Worm (Caenorhabditis elegans) whole organism, midembryonic: ENCODE measurements around the gene T26H5.14.

Experiments
- T22C8.4 ChIP-seq: fragments of 200-800 bp; sonication (Bioruptor generic); IDR thresholded peaks from 2 replicates; pipeline ENCODE4 v1.3.6; 2022; ENCODE audit warnings: missing genetic modification characterization, missing compliant biosample characterization
- cog-1 ChIP-seq: sonication (generic microtip); optimal IDR thresholded peaks from 2 replicates; lab custom pipeline; 2016; ENCODE audit warnings: missing genetic modification characterization, missing compliant biosample characterization
- flt-1 ChIP-seq: fragments of 200-800 bp; sonication (Bioruptor generic); IDR thresholded peaks from 2 replicates; pipeline ENCODE4 v1.3.6; 2022; ENCODE audit warnings: missing genetic modification characterization, missing compliant biosample characterization
- klf-2 ChIP-seq: fragments of 200-800 bp; sonication (Bioruptor generic); conservative IDR thresholded peaks from 2 replicates; pipeline ENCODE4 v1.3.6; 2022; ENCODE audit warnings: missing genetic modification reagents, missing genetic modification characterization, missing compliant biosample characterization
- med-1 ChIP-seq: sonication (generic microtip); optimal IDR thresholded peaks from 2 replicates; lab custom pipeline; 2017; ENCODE audit warnings: missing genetic modification characterization, mild to moderate bottlenecking, missing compliant biosample characterization, antibody characterized with exemption, missing genetic modification reagents; ENCODE audit not compliant: insufficient read depth
- ref-1 ChIP-seq: fragments of 200-800 bp; sonication (Bioruptor generic); conservative IDR thresholded peaks from 2 replicates; pipeline ENCODE4 v1.3.6; 2022; ENCODE audit warnings: missing genetic modification reagents, missing genetic modification characterization, missing compliant biosample characterization
- tab-1 ChIP-seq: fragments of 200-800 bp; sonication (Bioruptor generic); IDR thresholded peaks from 2 replicates; pipeline ENCODE4 v1.3.6; 2022; ENCODE audit warnings: missing genetic modification characterization, missing compliant biosample characterization
- ztf-23 ChIP-seq: fragments of 200-800 bp; sonication (Bioruptor generic); IDR thresholded peaks from 2 replicates; pipeline ENCODE4 v1.3.6; 2022; ENCODE audit warnings: missing genetic modification reagents, missing genetic modification characterization, missing compliant biosample characterization
- ztf-29 ChIP-seq: fragments of 200-800 bp; sonication (Bioruptor generic); IDR thresholded peaks from 2 replicates; pipeline ENCODE4 v1.3.6; 2022; ENCODE audit warnings: missing genetic modification reagents, missing genetic modification characterization, missing compliant biosample characterization

The T26H5.14 gene

DNA sequence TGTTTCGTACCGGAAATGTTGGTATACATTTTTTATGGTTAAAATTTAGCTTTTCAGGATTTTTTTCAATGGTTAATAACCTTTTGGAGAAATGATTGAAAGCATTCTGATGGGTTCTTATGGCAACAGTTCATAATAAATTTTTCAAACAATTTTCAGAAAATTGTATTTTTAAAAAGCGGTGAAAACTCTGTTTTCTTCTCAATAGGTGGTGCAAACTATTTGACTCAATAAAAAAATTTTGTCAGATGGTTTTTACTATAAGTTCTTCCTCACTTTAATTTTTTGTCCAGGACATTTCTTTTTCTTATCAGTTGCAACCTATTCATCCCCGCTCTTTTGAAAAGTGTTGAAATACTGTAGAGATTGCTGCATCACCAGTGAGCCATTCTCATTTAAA lies at the start of gene T26H5.14:
TSS of gene T26H5.14 (plus strand) at position 301 of the 400 bp plus-strand sequence.
- no peak for TF ChIP-seq cog-1
- TF ChIP-seq ztf-23 (GFP tag; lab: Robert Waterston, UW), result no peak
- TF ChIP-seq T22C8.4 (GFP tag; lab: Robert Waterston, UW), result no peak
- TF ChIP-seq klf-2 (GFP tag; lab: Robert Waterston, UW), result no peak
- no peak for TF ChIP-seq ref-1
- no peak for TF ChIP-seq flt-1 (GFP tag; lab: Robert Waterston, UW)
- TF ChIP-seq med-1 (GFP tag; lab: Kevin White, UChicago), result no peak
- TF ChIP-seq ztf-29, result no peak
- TF ChIP-seq tab-1 (GFP tag; lab: Robert Waterston, UW), result no peak

DNA sequence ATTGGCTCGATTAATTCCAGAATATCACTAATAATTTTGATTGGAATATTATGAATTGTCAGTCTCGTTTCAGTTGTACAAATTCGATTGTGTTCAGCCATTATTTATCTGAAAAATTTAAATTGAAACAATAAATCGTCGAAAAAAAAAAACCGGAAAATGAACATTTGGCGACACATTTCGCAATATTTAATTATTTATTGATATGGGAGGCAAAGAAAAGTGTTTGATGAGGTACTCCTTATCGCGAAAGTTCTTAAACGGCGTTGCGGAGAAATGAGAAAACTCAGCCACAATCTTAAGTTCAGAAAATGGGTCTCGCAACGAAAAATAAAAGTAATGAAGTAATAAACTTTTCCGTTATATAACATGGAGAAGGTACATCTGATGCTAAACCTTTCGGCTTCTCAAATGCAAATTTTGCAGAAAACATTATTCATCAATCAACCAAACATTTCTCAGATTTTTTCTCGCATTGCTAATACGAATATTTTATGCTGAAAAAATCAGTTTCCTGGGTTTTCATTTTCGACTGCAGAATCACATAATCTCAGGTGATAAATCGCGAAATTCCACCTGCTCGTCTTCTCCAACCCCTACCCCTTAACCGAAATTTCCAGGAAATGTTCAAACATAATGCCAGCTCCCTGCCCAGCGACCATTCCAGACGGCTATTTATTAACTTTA lies 49.1 kb upstream of the T26H5.14 start, which contains the start of the genes T06E6.15 and sri-7:
TSS of gene T06E6.15 (minus strand) at position 101 of the 687 bp plus-strand sequence.
TSS of gene sri-7 (plus strand) at position 637 of the 687 bp plus-strand sequence.
- TF ChIP-seq ztf-23 (GFP tag; lab: Robert Waterston, UW), result no peak

DNA sequence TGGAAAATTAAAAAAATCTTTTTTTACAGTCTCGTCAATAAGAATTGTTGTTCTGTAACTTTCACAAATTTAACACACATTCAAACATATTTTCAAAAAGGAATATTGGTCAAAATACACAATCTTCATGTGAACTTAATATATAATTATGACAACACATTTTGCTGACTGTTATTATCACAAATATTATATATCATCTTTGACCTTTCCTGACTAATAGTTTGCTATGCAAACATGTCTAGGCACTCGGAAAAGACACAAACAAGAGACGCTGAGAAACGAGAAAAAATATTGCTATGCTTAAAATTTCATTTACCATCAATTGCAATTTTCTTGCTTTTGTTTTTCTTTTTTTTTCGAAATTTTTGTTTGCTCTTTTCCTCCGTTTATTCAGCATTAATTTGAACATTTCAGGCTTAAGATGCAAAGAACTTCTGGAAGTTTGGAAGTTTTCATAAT lies 47.1 kb upstream of the T26H5.14 start, which contains the start of gene fbxa-135:
TSS of gene fbxa-135 (plus strand) at position 409 of the 459 bp plus-strand sequence.
- TF ChIP-seq ztf-29 (no peak), ztf-23 (GFP tag; lab: Robert Waterston, UW) (no peak), klf-2 (GFP tag; lab: Robert Waterston, UW) (no peak), cog-1 (no peak), flt-1 (GFP tag; lab: Robert Waterston, UW) (no peak), T22C8.4 (GFP tag; lab: Robert Waterston, UW) (no peak), ref-1 (no peak), tab-1 (GFP tag; lab: Robert Waterston, UW) (no peak), med-1 (GFP tag; lab: Kevin White, UChicago) (no peak)

DNA sequence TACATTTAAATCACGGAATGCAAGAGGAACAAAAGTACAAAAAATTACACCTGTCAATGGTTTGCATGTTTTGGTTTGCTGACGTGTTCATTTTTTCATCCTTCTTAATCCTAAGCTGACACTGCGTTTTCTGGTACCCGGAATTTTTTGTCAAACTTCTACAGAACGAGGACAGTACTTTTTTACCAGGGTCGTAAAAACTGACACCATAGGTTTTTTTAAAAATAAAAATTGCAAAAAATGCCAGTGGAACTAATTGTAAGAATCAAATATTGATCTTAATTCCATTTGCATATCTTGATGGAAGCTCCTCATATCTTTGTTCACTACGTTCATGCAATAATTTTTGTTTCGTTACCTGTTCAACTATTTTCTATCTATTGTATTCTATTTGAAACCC lies 44.1 kb upstream of the T26H5.14 start, which contains the start of gene srh-258:
TSS of gene srh-258 (plus strand) at position 301 of the 400 bp plus-strand sequence.
- TF ChIP-seq ztf-23 (GFP tag; lab: Robert Waterston, UW) (no peak), cog-1 (no peak), ztf-29 (no peak), klf-2 (GFP tag; lab: Robert Waterston, UW) (no peak), flt-1 (GFP tag; lab: Robert Waterston, UW) (no peak), tab-1 (GFP tag; lab: Robert Waterston, UW) (no peak), ref-1 (no peak), T22C8.4 (GFP tag; lab: Robert Waterston, UW) (no peak), med-1 (GFP tag; lab: Kevin White, UChicago) (no peak)

DNA sequence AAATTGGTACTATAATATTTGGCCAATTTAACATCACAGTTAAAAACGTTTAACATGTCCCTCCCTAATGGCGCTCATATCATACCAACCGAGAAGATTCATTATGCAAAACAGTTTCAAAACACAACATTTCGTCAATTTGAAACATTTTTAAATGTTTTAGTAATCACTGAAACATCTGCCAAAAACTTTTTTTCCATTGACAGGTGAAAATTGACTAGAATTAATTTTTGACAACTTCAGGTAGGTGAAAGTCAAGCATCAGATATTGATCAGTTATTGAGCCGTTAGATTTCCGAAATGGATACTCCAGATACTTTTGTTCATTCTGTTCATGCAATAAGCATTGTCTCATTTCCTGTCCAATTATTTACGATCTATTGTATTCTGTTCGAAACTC lies 42.0 kb upstream of the T26H5.14 start, which contains the start of gene srh-257:
TSS of gene srh-257 (plus strand) at position 301 of the 400 bp plus-strand sequence.
- TF ChIP-seq flt-1 (GFP tag; lab: Robert Waterston, UW), result no peak

DNA sequence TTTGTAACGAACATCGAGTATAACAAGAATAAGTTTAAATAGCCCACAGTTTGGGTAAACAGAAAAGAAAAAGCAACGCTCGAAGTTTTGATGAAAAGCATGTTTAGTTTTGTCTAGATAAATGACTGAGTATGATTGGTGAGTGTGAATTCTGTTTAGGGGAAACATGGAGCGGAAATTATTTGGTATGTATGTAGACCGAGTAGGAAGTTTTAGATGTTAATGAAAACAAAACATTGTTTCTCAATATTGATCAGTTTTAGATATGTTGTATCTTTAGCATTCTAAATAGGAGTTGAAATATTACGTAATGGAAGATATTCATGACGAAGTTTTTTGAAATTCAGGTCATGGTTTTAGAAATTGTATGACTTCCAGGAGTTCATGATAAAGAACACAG lies 36.3 kb upstream of the T26H5.14 start, which contains the start of gene srbc-63:
TSS of gene srbc-63 (minus strand) at position 101 of the 400 bp plus-strand sequence.
- no peak for TF ChIP-seq ztf-23 (GFP tag; lab: Robert Waterston, UW)
- no peak for TF ChIP-seq tab-1 (GFP tag; lab: Robert Waterston, UW)
- no peak for TF ChIP-seq med-1 (GFP tag; lab: Kevin White, UChicago)
- no peak for TF ChIP-seq ztf-29
- no peak for TF ChIP-seq flt-1 (GFP tag; lab: Robert Waterston, UW)
- TF ChIP-seq cog-1, result no peak

DNA sequence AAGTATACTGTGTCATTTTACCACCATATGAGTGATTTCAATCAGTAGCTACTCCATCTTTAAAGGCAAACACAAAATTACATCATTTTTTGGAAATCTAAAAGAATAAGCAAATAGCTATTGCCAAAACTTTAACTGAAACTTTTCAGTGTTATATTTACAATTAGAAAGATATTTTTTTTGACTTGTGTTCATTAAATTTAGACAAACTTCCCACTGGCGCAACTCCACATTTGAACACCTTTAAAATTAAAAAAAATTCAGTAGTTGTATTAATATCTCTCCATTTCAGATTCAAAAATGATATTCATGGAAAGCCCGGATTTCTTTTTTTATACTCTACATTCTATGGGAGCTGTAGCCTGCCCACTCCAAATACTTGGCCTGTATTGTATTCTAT lies 35.1 kb upstream of the T26H5.14 start, which contains the start of gene srh-264:
TSS of gene srh-264 (plus strand) at position 301 of the 400 bp plus-strand sequence.
- no peak for TF ChIP-seq ztf-29
- TF ChIP-seq T22C8.4 (GFP tag; lab: Robert Waterston, UW), result no peak
- no peak for TF ChIP-seq tab-1 (GFP tag; lab: Robert Waterston, UW)
- no peak for TF ChIP-seq ztf-23 (GFP tag; lab: Robert Waterston, UW)
- no peak for TF ChIP-seq ref-1
- no peak for TF ChIP-seq klf-2 (GFP tag; lab: Robert Waterston, UW)
- no peak for TF ChIP-seq cog-1
- TF ChIP-seq med-1 (GFP tag; lab: Kevin White, UChicago), result no peak
- TF ChIP-seq flt-1 (GFP tag; lab: Robert Waterston, UW), result no peak

DNA sequence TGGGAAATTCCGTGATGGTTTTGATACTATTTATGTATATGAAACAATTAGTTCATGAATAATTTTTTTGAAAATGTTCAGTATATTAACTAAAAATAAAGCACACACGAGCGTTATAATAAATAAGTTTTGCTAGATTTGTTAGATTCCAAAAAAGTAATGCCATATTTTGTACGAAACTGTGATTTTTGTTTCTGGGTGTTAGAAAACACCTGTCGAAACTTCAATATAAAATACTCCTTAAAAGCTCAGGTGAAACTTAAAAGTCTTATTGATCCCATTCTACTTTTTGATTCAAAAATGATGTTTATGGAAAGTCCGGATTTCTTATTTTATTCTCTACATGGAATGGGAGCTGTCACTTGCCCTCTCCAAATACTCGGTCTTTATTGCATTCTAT lies 33.0 kb upstream of the T26H5.14 start, which contains the start of gene srh-265:
TSS of gene srh-265 (plus strand) at position 301 of the 400 bp plus-strand sequence.
- TF ChIP-seq med-1 (GFP tag; lab: Kevin White, UChicago), result no peak
- no peak for TF ChIP-seq ztf-23 (GFP tag; lab: Robert Waterston, UW)

DNA sequence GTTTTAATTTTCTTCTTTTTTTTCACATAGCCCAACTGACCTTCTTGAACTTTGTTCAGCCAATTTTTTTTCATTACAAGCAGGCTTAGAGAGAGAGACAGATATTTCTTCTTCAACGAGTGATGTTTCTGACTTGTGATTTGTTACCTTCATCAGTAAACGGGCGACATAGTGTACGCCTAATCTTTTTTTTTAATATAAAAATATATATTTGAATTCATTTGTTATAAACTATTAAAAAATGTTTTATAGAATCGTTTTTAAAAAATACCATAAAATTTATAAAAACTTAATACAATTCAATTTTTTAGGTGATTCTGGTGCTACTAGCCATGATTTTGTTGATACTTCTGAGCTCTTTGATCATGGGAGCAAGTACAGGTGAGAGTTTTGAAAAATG lies 31.1 kb upstream of the T26H5.14 start, which contains the start of gene T06E6.10:
TSS of gene T06E6.10 (plus strand) at position 301 of the 400 bp plus-strand sequence.
- TF ChIP-seq ztf-29, result no peak
- TF ChIP-seq med-1 (GFP tag; lab: Kevin White, UChicago), result no peak
- no peak for TF ChIP-seq ref-1
- no peak for TF ChIP-seq ztf-23 (GFP tag; lab: Robert Waterston, UW)
- TF ChIP-seq tab-1 (GFP tag; lab: Robert Waterston, UW), result no peak
- no peak for TF ChIP-seq cog-1
- TF ChIP-seq flt-1 (GFP tag; lab: Robert Waterston, UW), result no peak
- no peak for TF ChIP-seq T22C8.4 (GFP tag; lab: Robert Waterston, UW)
- no peak for TF ChIP-seq klf-2 (GFP tag; lab: Robert Waterston, UW)

DNA sequence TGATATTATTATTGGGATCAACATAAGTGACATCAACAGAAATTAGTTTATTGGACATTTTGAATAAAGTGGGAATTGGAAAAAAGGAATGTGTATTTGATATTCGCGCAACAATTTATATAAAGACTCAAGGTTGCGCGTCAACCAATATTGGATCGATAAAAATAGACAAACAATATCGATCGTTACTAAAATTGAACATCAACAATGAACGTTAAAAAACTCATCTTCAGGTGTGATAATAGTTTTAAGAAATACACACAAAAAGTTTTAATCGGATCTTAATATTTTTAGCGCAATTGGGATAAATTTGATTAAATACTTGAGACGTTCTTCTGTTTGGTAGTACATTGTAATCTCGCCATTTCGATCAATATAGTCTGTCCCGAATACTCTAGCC lies 25.4 kb upstream of the T26H5.14 start, which contains the start of gene fbxa-104:
TSS of gene fbxa-104 (minus strand) at position 83 of the 400 bp plus-strand sequence.
- TF ChIP-seq flt-1 (GFP tag; lab: Robert Waterston, UW) (no peak), ref-1 (no peak), ztf-23 (GFP tag; lab: Robert Waterston, UW) (no peak), tab-1 (GFP tag; lab: Robert Waterston, UW) (no peak), ztf-29 (no peak), med-1 (GFP tag; lab: Kevin White, UChicago) (no peak), klf-2 (GFP tag; lab: Robert Waterston, UW) (no peak), cog-1 (no peak), T22C8.4 (GFP tag; lab: Robert Waterston, UW) (no peak)
